Fruit fly (Drosophila melanogaster) whole organism, prepupa: ENCODE results near the gene TrpRS.

Experiments
- CG10631 ChIP-seq: fragments of 200-800 bp; sonication (Bioruptor generic); optimal IDR thresholded peaks from 2 replicates; lab custom pipeline; 2016; ENCODE audit warnings: missing biosample characterization, missing genetic modification characterization
- CG10669 ChIP-seq: fragments of 200-800 bp; sonication (Bioruptor generic); optimal IDR thresholded peaks from 3 replicates; lab custom pipeline; 2018; ENCODE audit warnings: missing biosample characterization, mild to moderate bottlenecking, missing genetic modification characterization, moderate library complexity
- CG11294 ChIP-seq: fragments of 200-800 bp; sonication (Bioruptor generic); IDR thresholded peaks from 2 replicates; pipeline ENCODE4 v1.3.6; 2022; ENCODE audit warnings: missing biosample characterization, missing genetic modification characterization
- CG11762 ChIP-seq: fragments of 200-800 bp; sonication (Bioruptor generic); optimal IDR thresholded peaks from 3 replicates; lab custom pipeline; 2016; ENCODE audit warnings: missing biosample characterization, missing genetic modification characterization; ENCODE audit not compliant: insufficient read depth
- CG11902 ChIP-seq: fragments of 200-800 bp; sonication (Bioruptor generic); optimal IDR thresholded peaks from 3 replicates; lab custom pipeline; 2016; ENCODE audit warnings: missing biosample characterization, missing genetic modification characterization
- CG1621 ChIP-seq: fragments of 200-800 bp; sonication (Bioruptor generic); optimal IDR thresholded peaks from 3 replicates; lab custom pipeline; 2018; ENCODE audit warnings: missing biosample characterization, mild to moderate bottlenecking, missing genetic modification characterization
- CG3032 ChIP-seq: fragments of 200-800 bp; optimal IDR thresholded peaks from 2 replicates; lab custom pipeline; 2019; ENCODE audit warnings: missing biosample characterization, mild to moderate bottlenecking, missing genetic modification characterization, moderate library complexity
- CG31627 ChIP-seq: fragments of 200-800 bp; sonication (Bioruptor generic); optimal IDR thresholded peaks from 3 replicates; lab custom pipeline; 2016; ENCODE audit warnings: missing biosample characterization, missing genetic modification characterization
- CG34406 ChIP-seq: fragments of 200-800 bp; sonication (Bioruptor generic); optimal IDR thresholded peaks from 3 replicates; lab custom pipeline; 2016; ENCODE audit warnings: missing biosample characterization, missing genetic modification characterization
- CG4318 ChIP-seq: fragments of 200-800 bp; sonication (Bioruptor generic); optimal IDR thresholded peaks from 3 replicates; lab custom pipeline; 2017; ENCODE audit warnings: missing biosample characterization, mild to moderate bottlenecking, missing genetic modification characterization
- CG6276 ChIP-seq: fragments of 200-800 bp; sonication (Bioruptor generic); optimal IDR thresholded peaks from 2 replicates; lab custom pipeline; 2017; ENCODE audit warnings: missing biosample characterization, mild to moderate bottlenecking, missing genetic modification characterization
- CG6792 ChIP-seq: fragments of 200-800 bp; sonication (Bioruptor generic); optimal IDR thresholded peaks from 3 replicates; lab custom pipeline; 2016; ENCODE audit warnings: missing biosample characterization, missing genetic modification characterization
- CG6808 ChIP-seq: fragments of 200-800 bp; sonication (Bioruptor generic); optimal IDR thresholded peaks from 3 replicates; lab custom pipeline; 2017; ENCODE audit warnings: missing biosample characterization, missing genetic modification characterization, mild to moderate bottlenecking, moderate library complexity, missing genetic modification reagents
- CG6854 ChIP-seq: fragments of 200-800 bp; sonication (Bioruptor generic); optimal IDR thresholded peaks from 2 replicates; lab custom pipeline; 2017; ENCODE audit warnings: missing biosample characterization, mild to moderate bottlenecking, missing genetic modification characterization
- CG8319 ChIP-seq: fragments of 200-800 bp; sonication (Bioruptor generic); optimal IDR thresholded peaks from 3 replicates; lab custom pipeline; 2016; ENCODE audit warnings: missing biosample characterization, missing genetic modification characterization
- CG8632 ChIP-seq: fragments of 200-800 bp; sonication (Bioruptor generic); optimal IDR thresholded peaks from 3 replicates; lab custom pipeline; 2016; ENCODE audit warnings: missing biosample characterization, missing genetic modification characterization
- CG9139 ChIP-seq: fragments of 200-800 bp; sonication (Bioruptor generic); optimal IDR thresholded peaks from 3 replicates; lab custom pipeline; 2017; ENCODE audit warnings: missing biosample characterization, mild to moderate bottlenecking, missing genetic modification characterization
- Eip75B ChIP-seq: fragments of 200-800 bp; sonication (Bioruptor generic); optimal IDR thresholded peaks from 3 replicates; lab custom pipeline; 2016; ENCODE audit warnings: missing biosample characterization, missing genetic modification characterization
- Eip78C ChIP-seq: fragments of 200-800 bp; sonication (Bioruptor generic); peaks from one replicate; lab custom pipeline; 2016; ENCODE audit warnings: missing biosample characterization, missing genetic modification characterization
- Eip93F ChIP-seq: fragments of 200-800 bp; sonication (Bioruptor generic); optimal IDR thresholded peaks from 2 replicates; lab custom pipeline; 2016; ENCODE audit warnings: missing biosample characterization, mild to moderate bottlenecking, missing genetic modification characterization
- Ets96B ChIP-seq: fragments of 200-800 bp; optimal IDR thresholded peaks from 2 replicates; lab custom pipeline; 2019; ENCODE audit warnings: missing biosample characterization, mild to moderate bottlenecking, missing genetic modification characterization, moderate library complexity
- Hr38 ChIP-seq: sonication (Bioruptor generic); optimal IDR thresholded peaks from 2 replicates; lab custom pipeline; 2016; ENCODE audit warnings: missing biosample characterization, missing genetic modification characterization
- Hr39 ChIP-seq: fragments of 200-800 bp; sonication (Bioruptor generic); optimal IDR thresholded peaks from 2 replicates; lab custom pipeline; 2016; ENCODE audit warnings: missing biosample characterization, missing genetic modification characterization
- Hr4 ChIP-seq: fragments of 200-800 bp; sonication (Bioruptor generic); optimal IDR thresholded peaks from 3 replicates; lab custom pipeline; 2016; ENCODE audit warnings: missing biosample characterization, missing genetic modification characterization
- Lpt ChIP-seq: fragments of 200-800 bp; sonication (Bioruptor generic); optimal IDR thresholded peaks from 3 replicates; lab custom pipeline; 2016; ENCODE audit warnings: missing biosample characterization, missing genetic modification characterization
- Met ChIP-seq: fragments of 200-800 bp; sonication (Bioruptor generic); optimal IDR thresholded peaks from 3 replicates; lab custom pipeline; 2016; ENCODE audit warnings: missing biosample characterization, missing genetic modification characterization
- Smox ChIP-seq: fragments of 200-800 bp; sonication (Bioruptor generic); optimal IDR thresholded peaks from 3 replicates; lab custom pipeline; 2016; ENCODE audit warnings: missing biosample characterization, missing genetic modification characterization
- Sox102F ChIP-seq: fragments of 200-800 bp; sonication (Bioruptor generic); optimal IDR thresholded peaks from 2 replicates; lab custom pipeline; 2016; ENCODE audit warnings: missing biosample characterization, mild to moderate bottlenecking, missing genetic modification characterization
- Sox14 ChIP-seq: fragments of 200-800 bp; sonication (Bioruptor generic); optimal IDR thresholded peaks from 3 replicates; lab custom pipeline; 2016; ENCODE audit warnings: missing biosample characterization, missing genetic modification characterization
- Sox15 ChIP-seq: fragments of 200-800 bp; sonication (Bioruptor generic); optimal IDR thresholded peaks from 3 replicates; lab custom pipeline; 2016; ENCODE audit warnings: missing biosample characterization, missing genetic modification characterization
- acj6 ChIP-seq: fragments of 200-800 bp; sonication (Bioruptor generic); optimal IDR thresholded peaks from 3 replicates; lab custom pipeline; 2016; ENCODE audit warnings: missing biosample characterization, missing genetic modification characterization
- cyc ChIP-seq: fragments of 200-800 bp; sonication (Bioruptor generic); optimal IDR thresholded peaks from 3 replicates; lab custom pipeline; 2016; ENCODE audit warnings: missing biosample characterization, missing genetic modification characterization
- dac ChIP-seq: fragments of 200-800 bp; sonication (Bioruptor generic); optimal IDR thresholded peaks from 2 replicates; lab custom pipeline; 2017; ENCODE audit warnings: missing biosample characterization, mild to moderate bottlenecking, missing genetic modification characterization
- eg ChIP-seq: fragments of 200-800 bp; sonication (Bioruptor generic); IDR thresholded peaks from 3 replicates; pipeline ENCODE4 v1.3.6; 2022; ENCODE audit warnings: missing biosample characterization, missing genetic modification characterization
- fd59A ChIP-seq: fragments of 200-800 bp; sonication (Bioruptor generic); optimal IDR thresholded peaks from 2 replicates; lab custom pipeline; 2017; ENCODE audit warnings: missing biosample characterization, mild to moderate bottlenecking, missing genetic modification characterization, missing genetic modification reagents
- fd85E ChIP-seq: fragments of 200-800 bp; sonication (Bioruptor generic); optimal IDR thresholded peaks from 3 replicates; lab custom pipeline; 2016; ENCODE audit warnings: missing biosample characterization, missing genetic modification characterization
- fkh ChIP-seq: fragments of 200-800 bp; sonication (Bioruptor generic); optimal IDR thresholded peaks from 3 replicates; lab custom pipeline; 2017; ENCODE audit warnings: missing biosample characterization, mild to moderate bottlenecking, missing genetic modification characterization, moderate library complexity
- lz ChIP-seq: fragments of 200-800 bp; sonication (Bioruptor generic); optimal IDR thresholded peaks from 3 replicates; lab custom pipeline; 2016; ENCODE audit warnings: missing biosample characterization, missing genetic modification characterization
- net ChIP-seq: fragments of 200-800 bp; sonication (Bioruptor generic); optimal IDR thresholded peaks from 3 replicates; lab custom pipeline; 2016; ENCODE audit warnings: missing biosample characterization, missing genetic modification characterization
- pdm3 ChIP-seq: fragments of 200-800 bp; sonication (Bioruptor generic); optimal IDR thresholded peaks from 3 replicates; lab custom pipeline; 2016; ENCODE audit warnings: missing biosample characterization, missing genetic modification characterization
- salr ChIP-seq, 2 experiments: fragments of 200-800 bp; sonication (Bioruptor generic); optimal IDR thresholded peaks; 3 replicates each; lab custom pipeline; 2016 to 2018; ENCODE audit warnings: missing biosample characterization in 2 of 2, missing genetic modification characterization in 2 of 2, mild to moderate bottlenecking in 1 of 2
- spab ChIP-seq: fragments of 200-800 bp; sonication (Bioruptor generic); optimal IDR thresholded peaks from 2 replicates; lab custom pipeline; 2017; ENCODE audit warnings: missing biosample characterization, mild to moderate bottlenecking, missing genetic modification characterization, missing genetic modification reagents
- ss ChIP-seq, 2 experiments: fragments of 200-800 bp; sonication (Bioruptor generic); optimal IDR thresholded peaks; 2 replicates in 1 of 2; 3 replicates in 1 of 2; lab custom pipeline; 2017 to 2018; ENCODE audit warnings: mild to moderate bottlenecking in 2 of 2, missing biosample characterization in 2 of 2, missing genetic modification characterization in 2 of 2, moderate library complexity in 1 of 2
- svp ChIP-seq: fragments of 200-800 bp; sonication (Bioruptor generic); peaks from one replicate; lab custom pipeline; 2016; ENCODE audit warnings: missing biosample characterization, missing genetic modification characterization
- topi ChIP-seq: fragments of 200-800 bp; sonication (Bioruptor generic); optimal IDR thresholded peaks from 3 replicates; lab custom pipeline; 2016; ENCODE audit warnings: missing biosample characterization, missing genetic modification characterization
- vri ChIP-seq: fragments of 200-800 bp; sonication (Bioruptor generic); optimal IDR thresholded peaks from 3 replicates; lab custom pipeline; 2016; ENCODE audit warnings: missing biosample characterization, mild to moderate bottlenecking, missing genetic modification characterization

The TrpRS gene

DNA sequence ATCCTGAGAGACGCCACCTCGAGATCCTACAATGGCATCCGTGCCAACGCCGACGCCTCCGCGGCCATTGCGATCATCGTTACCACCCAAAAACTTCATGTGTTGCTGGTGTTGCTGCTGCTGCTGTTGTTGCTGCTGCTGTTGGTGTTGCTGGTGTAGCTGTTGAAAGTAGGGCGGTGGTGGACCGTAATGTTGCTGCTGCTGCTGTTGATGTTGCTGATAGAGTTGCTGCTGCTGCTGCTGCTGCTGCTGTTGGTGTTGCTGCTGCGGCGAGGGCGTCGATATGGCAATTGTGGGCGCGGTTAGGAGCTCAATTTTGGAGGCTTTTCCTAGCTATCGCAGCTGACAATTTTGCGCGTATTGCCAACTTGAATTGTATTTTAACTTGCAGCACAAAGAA lies 32.9 kb downstream of the TrpRS start:
- no peak for TF ChIP-seq fd85E (GFP tag; lab: Kevin White, UChicago)
- no peak for TF ChIP-seq Hr38 (GFP tag; lab: Kevin White, UChicago)
- no peak for TF ChIP-seq spab (GFP tag; lab: Kevin White, UChicago)
- no peak for TF ChIP-seq Ets96B (tag; lab: Kevin White, UChicago)
- no peak for TF ChIP-seq CG6808
- no peak for TF ChIP-seq CG31627 (GFP tag; lab: Kevin White, UChicago)
- TF ChIP-seq CG9139 (GFP tag; lab: Kevin White, UChicago) = no peak
- TF ChIP-seq Eip78C = peak; percentile 43
- no peak for TF ChIP-seq acj6 (GFP tag; lab: Kevin White, UChicago)
- TF ChIP-seq, all 60 proteins: peak for 1

DNA sequence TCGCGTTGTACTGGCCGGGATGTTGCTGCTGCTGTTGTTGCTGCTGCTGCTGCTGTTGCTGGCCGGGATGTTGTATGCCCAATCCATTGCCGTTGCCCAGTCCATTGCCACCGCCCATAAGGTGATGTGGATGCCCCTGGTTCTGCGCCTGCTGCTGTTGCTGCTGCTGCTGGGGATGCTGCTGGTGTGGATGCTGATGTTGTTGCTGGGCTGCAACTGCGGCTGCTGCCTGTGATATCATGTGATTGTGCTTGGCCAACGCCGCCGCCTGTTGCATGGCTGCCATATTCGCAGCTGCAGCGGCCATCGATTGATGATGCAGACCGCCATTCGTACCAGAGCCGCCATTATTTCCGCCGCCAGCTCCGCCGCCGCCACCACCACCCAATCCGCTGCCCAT lies 34.4 kb downstream of the TrpRS start:
- TF ChIP-seq acj6 (GFP tag; lab: Kevin White, UChicago) (no peak), Smox (GFP tag; lab: Kevin White, UChicago) (no peak), vri (GFP tag; lab: Kevin White, UChicago) (no peak), Hr39 (GFP tag; lab: Kevin White, UChicago) (no peak), lz (GFP tag; lab: Kevin White, UChicago) (no peak), fkh (GFP tag; lab: Kevin White, UChicago) (no peak), Lpt (GFP tag; lab: Kevin White, UChicago) (no peak), salr (GFP tag; optimal IDR thresholded peaks at IDR 0.05; lab: Kevin White, UChicago) (no peak), cyc (GFP tag; lab: Kevin White, UChicago) (no peak), CG34406 (GFP tag; lab: Kevin White, UChicago) (no peak), eg (GFP tag; lab: Robert Waterston, UW) (no peak), Met (GFP tag; lab: Kevin White, UChicago) (no peak), CG1621 (tag; lab: Kevin White, UChicago) (no peak), pdm3 (no peak)

DNA sequence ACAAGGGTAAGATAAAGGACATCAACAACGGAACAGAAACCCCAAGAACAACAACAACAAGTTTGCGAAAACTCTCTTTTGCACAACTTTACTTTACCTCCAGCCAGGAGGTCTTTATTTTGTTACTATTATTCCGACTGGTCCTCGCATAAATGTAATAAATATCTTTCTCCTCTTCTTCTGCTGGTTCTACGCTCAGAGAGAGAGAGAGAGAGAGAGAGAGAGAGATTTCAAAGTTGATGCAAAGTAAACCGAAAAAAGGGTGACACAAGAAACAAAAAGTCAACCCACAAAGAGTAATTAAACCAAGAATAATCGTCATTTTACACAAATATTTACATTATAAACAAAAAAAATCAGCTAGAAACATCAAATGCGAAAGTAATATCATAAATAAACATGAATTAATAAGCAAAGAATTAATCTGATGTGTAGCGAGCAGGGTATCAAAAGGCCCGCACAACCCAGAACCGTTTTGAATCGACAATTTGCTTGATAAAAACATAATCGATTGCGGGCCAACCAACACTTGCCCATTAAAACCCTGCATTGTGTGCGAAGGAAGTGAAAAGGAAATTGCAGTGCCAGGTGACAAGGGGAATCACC lies 36.6 kb downstream of the TrpRS start:
- TF ChIP-seq svp (GFP tag; lab: Kevin White, UChicago) (peak; percentile 89), spab (GFP tag; lab: Kevin White, UChicago) (peak; percentile 51), ss (GFP tag; optimal IDR thresholded peaks at IDR 0.05; lab: Kevin White, UChicago) (peak in 1 of 2 experiments; percentile 8), Sox14 (GFP tag; lab: Kevin White, UChicago) (peak; percentile 76), Hr39 (GFP tag; lab: Kevin White, UChicago) (peak; percentile 53), CG3032 (peak; percentile 48), fkh (GFP tag; lab: Kevin White, UChicago) (peak; percentile 35), CG11294 (no peak), CG6854 (peak; percentile 35), Hr4 (GFP tag; lab: Kevin White, UChicago) (peak; percentile 1), fd59A (peak; percentile 51), Sox15 (peak; percentile 21), CG6276 (no peak), CG10631 (GFP tag; lab: Kevin White, UChicago) (peak; percentile 50), CG8632 (peak; percentile 37), pdm3 (peak; percentile 59), dac (GFP tag; lab: Kevin White, UChicago) (no peak), Lpt (GFP tag; lab: Kevin White, UChicago) (peak; percentile 15), Eip78C (peak; percentile 89), cyc (GFP tag; lab: Kevin White, UChicago) (peak; percentile 53), net (GFP tag; lab: Kevin White, UChicago) (peak; percentile 49), CG8319 (peak; percentile 26), CG11762 (GFP tag; lab: Kevin White, UChicago) (peak; percentile 33), CG1621 (tag; lab: Kevin White, UChicago) (peak; percentile 37), lz (GFP tag; lab: Kevin White, UChicago) (peak; percentile 48), Sox102F (GFP tag; lab: Kevin White, UChicago) (peak; percentile 60), Eip93F (GFP tag; lab: Kevin White, UChicago) (no peak), CG4318 (GFP tag; lab: Kevin White, UChicago) (no peak), Eip75B (GFP tag; lab: Kevin White, UChicago) (peak; percentile 65), CG6792 (GFP tag; lab: Kevin White, UChicago) (peak; percentile 59), CG11902 (GFP tag; lab: Kevin White, UChicago) (no peak), CG10669 (GFP tag; lab: Kevin White, UChicago) (peak; percentile 45), fd85E (GFP tag; lab: Kevin White, UChicago) (no peak), topi (GFP tag; lab: Kevin White, UChicago) (peak; percentile 65)
